Worm (Caenorhabditis elegans): Measurements from ENCODE around the gene ZK673.11.

ce11 chrII:10466552-10466951 is 9.5 kb downstream of the ZK673.11 start, which contains the start of gene tnc-2:
- TF ChIP-seq dao-5 (tag; optimal IDR thresholded peaks at IDR 0.05), result no peak
- TF ChIP-seq W03F9.2 (tag; optimal IDR thresholded peaks at IDR 0.05), result no peak
